Worm (Caenorhabditis elegans) whole organism, L4 larva: Measurements from ENCODE around the gene Y116A8C.40.

Experiments used
- F10B5.3 ChIP-seq: sonication (generic microtip); optimal IDR thresholded peaks from 2 replicates; lab custom pipeline; 2016; ENCODE audit warnings: mild to moderate bottlenecking, missing genetic modification characterization, missing compliant biosample characterization
- Y48G9A.11 ChIP-seq: fragments of 200-800 bp; sonication (Bioruptor generic); IDR thresholded peaks from 2 replicates; pipeline ENCODE4 v1.3.6; 2022; ENCODE audit warnings: missing genetic modification reagents, missing genetic modification characterization, missing compliant biosample characterization
- Y75B8A.6 ChIP-seq: fragments of 200-800 bp; sonication (Bioruptor generic); IDR thresholded peaks from 2 replicates; pipeline ENCODE4 v1.3.6; 2022; ENCODE audit warnings: missing genetic modification reagents, missing genetic modification characterization, missing compliant biosample characterization
- ZK546.5 ChIP-seq, 2 experiments: sonication (generic microtip); optimal IDR thresholded peaks; 2 replicates each; lab custom pipeline; 2017; ENCODE audit warnings: missing biosample characterization in 2 of 2, missing genetic modification characterization in 2 of 2
- aha-1 ChIP-seq: fragments of 150-350 bp; peaks from one replicate; lab custom pipeline; 2014; ENCODE audit warnings: missing biosample characterization, missing genetic modification characterization
- aly-2 ChIP-seq: sonication (generic microtip); optimal IDR thresholded peaks from 2 replicates; lab custom pipeline; 2018; ENCODE audit warnings: missing biosample characterization, missing genetic modification characterization
- ama-1 ChIP-seq: fragments of 150-350 bp; optimal IDR thresholded peaks from 2 replicates; lab custom pipeline; 2014; ENCODE audit warnings: inconsistent platforms, mixed read lengths
- attf-4 ChIP-seq: sonication (generic microtip); optimal IDR thresholded peaks from 3 replicates; lab custom pipeline; 2017; ENCODE audit warnings: missing biosample characterization, missing genetic modification characterization
- cey-2 ChIP-seq: sonication (generic microtip); optimal IDR thresholded peaks from 3 replicates; lab custom pipeline; 2017; ENCODE audit warnings: missing genetic modification characterization, mild to moderate bottlenecking, missing compliant biosample characterization, antibody characterized with exemption, borderline replicate concordance; ENCODE audit not compliant: insufficient read depth
- ctbp-1 ChIP-seq: fragments of 200-800 bp; sonication (Bioruptor generic); IDR thresholded peaks from 2 replicates; pipeline ENCODE4 v1.3.6; 2022; ENCODE audit warnings: missing genetic modification reagents, missing genetic modification characterization, missing compliant biosample characterization
- dmd-9 ChIP-seq: fragments of 200-800 bp; sonication (Bioruptor generic); IDR thresholded peaks from 2 replicates; pipeline ENCODE4 v1.3.6; 2022; ENCODE audit warnings: missing genetic modification reagents, missing genetic modification characterization, missing compliant biosample characterization
- duxl-1 ChIP-seq: sonication (generic microtip); optimal IDR thresholded peaks from 2 replicates; lab custom pipeline; 2016; ENCODE audit warnings: mild to moderate bottlenecking, missing genetic modification characterization, moderate library complexity, missing compliant biosample characterization; ENCODE audit not compliant: poor library complexity
- fos-1 ChIP-seq: fragments of 150-350 bp; optimal IDR thresholded peaks from 2 replicates; lab custom pipeline; 2014; ENCODE audit warnings: missing biosample characterization, missing genetic modification characterization
- hif-1 ChIP-seq, 2 experiments: sonication (generic microtip); optimal IDR thresholded peaks; 2 replicates each; lab custom pipeline; 2016 to 2017; ENCODE audit warnings: missing compliant biosample characterization in 2 of 2, missing genetic modification characterization in 2 of 2, missing genetic modification reagents in 2 of 2, missing genotype in 2 of 2, mild to moderate bottlenecking in 1 of 2
- hlh-11 ChIP-seq: fragments of 200-800 bp; sonication (Bioruptor generic); optimal IDR thresholded peaks from 2 replicates; lab custom pipeline; 2018; ENCODE audit warnings: mild to moderate bottlenecking, missing genetic modification characterization, missing compliant biosample characterization
- lin-29 ChIP-seq: fragments of 200-800 bp; sonication (Bioruptor generic); IDR thresholded peaks from 2 replicates; pipeline ENCODE4 v1.3.6; 2022; ENCODE audit warnings: missing genetic modification reagents, missing genetic modification characterization, missing compliant biosample characterization
- lin-38 ChIP-seq: fragments of 200-800 bp; sonication (Bioruptor generic); IDR thresholded peaks from 2 replicates; pipeline ENCODE4 v1.3.6; 2022; ENCODE audit warnings: missing genetic modification reagents, missing genetic modification characterization, missing compliant biosample characterization
- mep-1 ChIP-seq: fragments of 150-350 bp; sonication (generic microtip); optimal IDR thresholded peaks from 3 replicates; lab custom pipeline; 2014; ENCODE audit warnings: missing biosample characterization, missing genetic modification characterization
- nhr-102 ChIP-seq: sonication (generic microtip); optimal IDR thresholded peaks from 2 replicates; lab custom pipeline; 2016; ENCODE audit warnings: mild to moderate bottlenecking, missing genetic modification characterization, moderate library complexity, missing compliant biosample characterization
- nhr-25 ChIP-seq: sonication (generic microtip); optimal IDR thresholded peaks from 2 replicates; lab custom pipeline; 2017; ENCODE audit warnings: missing genetic modification characterization, mild to moderate bottlenecking, missing compliant biosample characterization, antibody characterized with exemption, moderate library complexity, borderline replicate concordance; ENCODE audit not compliant: insufficient read depth
- pha-4 ChIP-seq, 2 experiments: fragments of 150-350 bp in 1 of 2; fragments of 200-800 bp in 1 of 2; sonication (Bioruptor generic) in 1 of 2; IDR thresholded peaks in 1 of 2; optimal IDR thresholded peaks in 1 of 2; 2 replicates each; pipeline versions ENCODE4 v1.3.6 to Lab custom; 2014 to 2022; ENCODE audit warnings: missing genetic modification characterization in 2 of 2, missing genetic modification reagents in 2 of 2, missing biosample characterization in 1 of 2, missing compliant biosample characterization in 1 of 2
- php-3 ChIP-seq: fragments of 200-800 bp; sonication (Bioruptor generic); IDR thresholded peaks from 2 replicates; pipeline ENCODE4 v1.3.6; 2022; ENCODE audit warnings: missing genetic modification reagents, missing genetic modification characterization, missing compliant biosample characterization
- pqm-1 ChIP-seq: sonication (generic microtip); optimal IDR thresholded peaks from 2 replicates; lab custom pipeline; 2017; ENCODE audit warnings: missing biosample characterization, missing genetic modification characterization
- rbr-2 ChIP-seq: sonication (generic microtip); optimal IDR thresholded peaks from 2 replicates; lab custom pipeline; 2016; ENCODE audit warnings: missing genotype, missing genetic modification characterization, missing compliant biosample characterization
- skn-1 ChIP-seq: fragments of 150-350 bp; optimal IDR thresholded peaks from 2 replicates; lab custom pipeline; 2014; ENCODE audit warnings: missing biosample characterization, missing genetic modification characterization
- snpc-1.2 ChIP-seq: fragments of 200-800 bp; sonication (Bioruptor generic); IDR thresholded peaks from 2 replicates; pipeline ENCODE4 v1.3.6; 2022; ENCODE audit warnings: missing genetic modification reagents, missing genetic modification characterization, missing compliant biosample characterization
- snpc-4 ChIP-seq: fragments of 150-350 bp; optimal IDR thresholded peaks from 2 replicates; lab custom pipeline; 2014; ENCODE audit warnings: missing biosample characterization, missing genetic modification characterization
- spr-1 ChIP-seq: sonication (generic microtip); optimal IDR thresholded peaks from 2 replicates; lab custom pipeline; 2016; ENCODE audit warnings: mild to moderate bottlenecking, missing genetic modification characterization, missing compliant biosample characterization
- tag-97 ChIP-seq: fragments of 200-800 bp; sonication (Bioruptor generic); IDR thresholded peaks from 2 replicates; pipeline ENCODE4 v1.3.6; 2022; ENCODE audit warnings: missing genetic modification characterization, missing compliant biosample characterization
- unc-39 ChIP-seq: sonication (generic microtip); optimal IDR thresholded peaks from 2 replicates; lab custom pipeline; 2017; ENCODE audit warnings: missing biosample characterization, missing genetic modification characterization
- zag-1 ChIP-seq: fragments of 150-350 bp; optimal IDR thresholded peaks from 2 replicates; lab custom pipeline; 2014; ENCODE audit warnings: missing biosample characterization, missing genetic modification characterization
- zfp-2 ChIP-seq: sonication (generic microtip); optimal IDR thresholded peaks from 2 replicates; lab custom pipeline; 2016; ENCODE audit warnings: mild to moderate bottlenecking, missing genetic modification characterization, missing compliant biosample characterization
- zip-11 ChIP-seq: fragments of 200-800 bp; sonication (Bioruptor generic); IDR thresholded peaks from 2 replicates; pipeline ENCODE4 v1.3.6; 2022; ENCODE audit warnings: missing genetic modification characterization, missing compliant biosample characterization

Y116A8C.40 gene

DNA sequence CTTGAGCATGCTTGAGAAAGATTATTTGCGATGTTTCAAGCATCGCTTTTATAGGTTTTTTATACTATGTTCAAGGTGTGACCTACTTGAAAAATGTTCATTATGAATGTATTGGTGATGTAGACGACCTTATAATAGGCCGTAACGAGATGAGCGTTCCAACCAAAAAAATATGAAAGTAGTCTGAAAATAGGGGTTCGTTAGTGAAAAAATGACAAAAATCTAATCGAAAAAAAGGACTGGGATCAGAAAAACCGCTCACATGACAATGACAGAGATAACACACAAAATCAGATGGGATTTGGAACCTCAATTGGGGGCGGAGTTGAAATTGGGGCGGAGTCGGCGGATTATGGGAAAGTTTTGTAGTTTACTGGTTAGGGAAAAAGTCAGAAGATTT, at the start of gene Y116A8C.40:
Gene Y116A8C.40 (minus strand): TSS at position 101 of the 400 bp plus-strand sequence.
- TF ChIP-seq zip-11 (GFP tag; lab: Robert Waterston, UW), result no peak
- TF ChIP-seq skn-1, result no peak
- TF ChIP-seq duxl-1, result no peak
- TF ChIP-seq lin-29, result no peak
- TF ChIP-seq hlh-11 (tag; lab: Kevin White, UChicago), result no peak
- TF ChIP-seq pha-4 (GFP tag; IDR thresholded peaks at IDR 0.05; lab: Robert Waterston, UW), result no peak
- TF ChIP-seq pha-4 (tag; optimal IDR thresholded peaks at IDR 0.05; lab: Kevin White, UChicago), result no peak
- TF ChIP-seq Y75B8A.6 (GFP tag; lab: Robert Waterston, UW), result no peak

DNA sequence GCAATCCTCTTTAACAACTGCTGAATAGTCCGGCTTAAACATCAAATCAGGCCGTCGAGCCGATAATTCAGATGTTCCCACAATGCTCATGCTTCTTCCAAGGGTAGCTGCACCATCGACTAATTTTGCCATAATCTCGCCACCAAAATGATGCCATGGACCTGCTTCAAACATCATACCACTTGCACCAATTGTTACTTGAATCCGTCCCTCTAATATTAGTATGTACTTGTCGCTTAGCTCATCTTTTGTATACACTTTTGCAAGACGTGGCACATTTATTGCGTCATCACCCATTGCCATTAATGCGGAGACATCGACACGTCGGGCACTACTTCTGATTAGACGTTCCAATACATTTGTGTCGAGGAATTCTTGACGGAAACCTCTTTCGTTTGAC, 48.9 kb upstream of the Y116A8C.40 start:
- no peak for TF ChIP-seq rbr-2 (tag; lab: Kevin White, UChicago)
- TF ChIP-seq aha-1 (tag; lab: Kevin White, UChicago), result peak; percentile 71

- no peak for TF ChIP-seq spr-1 (tag; lab: Kevin White, UChicago)
- no peak for TF ChIP-seq F10B5.3 (tag; lab: Kevin White, UChicago)
- no peak for TF ChIP-seq aha-1 (tag; lab: Kevin White, UChicago)
- no peak for TF ChIP-seq fos-1 (tag; lab: Kevin White, UChicago)
- no peak for TF ChIP-seq Y48G9A.11 (GFP tag; lab: Robert Waterston, UW)
- no peak for TF ChIP-seq attf-4 (tag; lab: Kevin White, UChicago)
- no peak for TF ChIP-seq aly-2
- no peak for TF ChIP-seq zfp-2 (tag; lab: Kevin White, UChicago)
- TF ChIP-seq, all 104 proteins: peak for 0
These were observed 42.7 kb upstream of the Y116A8C.40 start for ce11 chrIV:17193491-17193890.

ce11 chrIV:17191791-17192190, 41.0 kb upstream of the Y116A8C.40 start, which contains the start of gene flp-17:
TSS of gene flp-17 (minus strand) at chrIV:17191891.
- TF ChIP-seq pqm-1, result no peak
- TF ChIP-seq unc-39 (tag; lab: Kevin White, UChicago), result no peak
- TF ChIP-seq ctbp-1 (GFP tag; lab: Robert Waterston, UW), result no peak
- TF ChIP-seq lin-29, result no peak
- no peak for TF ChIP-seq zag-1 (tag; lab: Kevin White, UChicago)
- TF ChIP-seq ama-1 (lab: Kevin White, UChicago), result no peak
- TF ChIP-seq tag-97, result no peak
- no peak for TF ChIP-seq ZK546.5 (tag; optimal IDR thresholded peaks at IDR 0.05; lab: Kevin White, UChicago)
- no peak for TF ChIP-seq nhr-102 (tag; lab: Kevin White, UChicago)
- no peak for TF ChIP-seq nhr-25 (tag; lab: Kevin White, UChicago)
- no peak for TF ChIP-seq snpc-4
- no peak for TF ChIP-seq cey-2 (tag; lab: Kevin White, UChicago)
- no peak for TF ChIP-seq lin-38 (GFP tag; lab: Robert Waterston, UW)
- no peak for TF ChIP-seq snpc-1.2 (GFP tag; lab: Robert Waterston, UW)
- no peak for TF ChIP-seq mep-1 (tag; lab: Kevin White, UChicago)
- TF ChIP-seq, all 104 proteins: peak for 0

DNA sequence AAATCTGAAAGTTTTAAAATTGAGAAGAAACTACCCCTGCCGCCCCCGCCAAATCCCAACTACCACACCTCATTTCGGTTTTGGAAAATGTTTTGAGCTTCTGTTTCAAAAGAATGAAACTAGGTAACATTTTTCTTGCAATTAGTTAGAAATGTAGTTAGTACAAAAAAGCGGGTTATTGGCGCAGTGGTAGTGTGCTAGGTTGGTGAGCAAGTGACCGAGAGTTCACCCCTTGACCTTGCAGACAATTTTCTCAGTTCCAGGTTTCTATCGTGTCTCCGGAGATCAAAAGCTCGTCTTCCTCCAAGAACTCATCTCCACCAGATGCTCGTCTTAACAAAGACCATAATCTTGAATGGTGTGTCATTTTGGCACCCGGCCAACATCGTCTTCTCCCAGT, 38.4 kb upstream of the Y116A8C.40 start:
- peak; percentile 26; the same call in 1 of the 2 replicates for TF ChIP-seq php-3 (GFP tag; lab: Robert Waterston, UW)
- TF ChIP-seq dmd-9 (GFP tag; lab: Robert Waterston, UW), result no peak
- TF ChIP-seq snpc-1.2 (GFP tag; lab: Robert Waterston, UW), result peak; percentile 63
- TF ChIP-seq hif-1 (tag; optimal IDR thresholded peaks at IDR 0.05; lab: Kevin White, UChicago), result no peak
